Worm (Caenorhabditis elegans): ENCODE data around the gene mip-2.
A peak's percentile ranks its signal among the peaks of the same experiment; 100 is the strongest.

The mip-2 gene

ce11 chrV:13650800-13651199 is 21.0 kb downstream of the mip-2 start:
- TF ChIP-seq hmg-4 (GFP tag; optimal IDR thresholded peaks at IDR 0.05) (no peak), scrt-1 (GFP tag; IDR thresholded peaks at IDR 0.05) (no peak), flt-1 (GFP tag; IDR thresholded peaks at IDR 0.05) (no peak), tbx-37 (GFP tag; conservative IDR thresholded peaks at IDR 0.05) (no peak), hnd-1 (tag; optimal IDR thresholded peaks at IDR 0.05) (no peak), ets-7 (tag; optimal IDR thresholded peaks at IDR 0.05) (no peak), sea-1 (GFP tag; conservative IDR thresholded peaks at IDR 0.05) (no peak), ama-1 (optimal IDR thresholded peaks at IDR 0.05) (no peak), ceh-13 (GFP tag; optimal IDR thresholded peaks at IDR 0.05) (no peak), ceh-36 (tag; optimal IDR thresholded peaks at IDR 0.05) (no peak), hmbx-1 (tag; optimal IDR thresholded peaks at IDR 0.05) (no peak), B0310.2 (tag; optimal IDR thresholded peaks at IDR 0.05) (no peak), tra-4 (tag; optimal IDR thresholded peaks at IDR 0.05) (no peak), tbx-11 (GFP tag; IDR thresholded peaks at IDR 0.05) (no peak), pes-1 (GFP tag; IDR thresholded peaks at IDR 0.05) (no peak), F13C5.2 (tag; optimal IDR thresholded peaks at IDR 0.05) (no peak)

ce11 chrV:13649730-13650349 is 21.9 kb downstream of the mip-2 start, which contains the start of gene H37A05.4:
TSS of gene H37A05.4 (minus strand) at chrV:13649780.
- TF ChIP-seq ets-7 (tag; optimal IDR thresholded peaks at IDR 0.05) = no peak
- TF ChIP-seq sea-1 (GFP tag; conservative IDR thresholded peaks at IDR 0.05) = no peak
- no peak for TF ChIP-seq B0310.2 (tag; optimal IDR thresholded peaks at IDR 0.05)
- peak; percentile 2 for TF ChIP-seq hmg-4 (GFP tag; optimal IDR thresholded peaks at IDR 0.05)

ce11 chrV:13647617-13648016 is 24.1 kb downstream of the mip-2 start:
- TF ChIP-seq pes-1 (GFP tag; IDR thresholded peaks at IDR 0.05) (peak; percentile 44; the same call in 1 of the 2 replicates), ama-1 (optimal IDR thresholded peaks at IDR 0.05) (no peak), tbx-11 (GFP tag; IDR thresholded peaks at IDR 0.05) (no peak), ceh-36 (tag; optimal IDR thresholded peaks at IDR 0.05) (no peak), tbx-37 (GFP tag; conservative IDR thresholded peaks at IDR 0.05) (no peak)

ce11 chrV:13647185-13647584 is 24.6 kb downstream of the mip-2 start:
- TF ChIP-seq ceh-36 (tag; optimal IDR thresholded peaks at IDR 0.05) (no peak), flt-1 (GFP tag; IDR thresholded peaks at IDR 0.05) (no peak), aly-1 (tag; optimal IDR thresholded peaks at IDR 0.05) (peak; percentile 14)

DNA sequence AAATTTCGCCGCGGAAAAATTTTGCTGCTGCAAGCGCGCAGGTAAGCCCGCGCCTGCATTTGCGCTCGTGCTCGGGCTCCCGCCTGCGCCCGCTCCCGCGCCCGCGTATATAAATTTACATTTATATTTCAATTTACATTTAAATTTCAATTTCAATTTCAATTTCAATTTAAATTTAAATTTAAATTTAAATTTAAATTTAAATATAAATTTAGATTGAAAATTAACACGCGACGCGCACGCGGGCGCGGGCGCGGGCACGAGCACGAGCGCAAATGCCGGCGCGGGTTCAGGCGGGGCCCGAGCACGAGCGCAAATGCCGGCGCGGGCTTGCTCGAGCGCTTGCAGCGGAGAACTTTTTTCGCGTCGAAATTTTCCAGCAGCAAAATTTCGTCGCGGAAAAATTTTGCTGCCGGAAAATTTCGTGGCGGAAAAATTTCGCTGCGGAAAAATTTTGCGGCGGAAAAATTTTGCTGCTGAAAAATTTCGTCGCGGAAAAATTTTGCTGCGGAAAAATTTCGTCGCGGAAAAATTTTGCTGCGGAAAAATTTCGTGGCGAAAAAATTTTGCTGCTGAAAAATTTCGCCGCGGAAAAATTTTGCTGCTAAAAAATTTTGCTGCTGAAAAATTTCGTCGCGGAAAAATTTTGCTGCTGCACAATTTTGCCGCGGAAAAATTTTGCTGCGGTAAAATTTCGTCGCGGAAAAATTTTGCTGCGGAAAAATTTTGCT is 25.7 kb downstream of the mip-2 start:
- TF ChIP-seq tbx-11 (GFP tag; IDR thresholded peaks at IDR 0.05) (peak; percentile 42; the same call in 1 of the 2 replicates), sea-1 (GFP tag; conservative IDR thresholded peaks at IDR 0.05) (peak; percentile 78), hnd-1 (tag; optimal IDR thresholded peaks at IDR 0.05) (no peak), hmbx-1 (tag; optimal IDR thresholded peaks at IDR 0.05) (no peak), F13C5.2 (tag; optimal IDR thresholded peaks at IDR 0.05) (no peak), aly-1 (tag; optimal IDR thresholded peaks at IDR 0.05) (no peak), ets-7 (tag; optimal IDR thresholded peaks at IDR 0.05) (no peak), ceh-36 (tag; optimal IDR thresholded peaks at IDR 0.05) (no peak), ceh-13 (GFP tag; optimal IDR thresholded peaks at IDR 0.05) (no peak), tbx-37 (GFP tag; conservative IDR thresholded peaks at IDR 0.05) (no peak), ama-1 (optimal IDR thresholded peaks at IDR 0.05) (no peak), scrt-1 (GFP tag; IDR thresholded peaks at IDR 0.05) (0 out of 2 replicates have a peak, but pooled peaks have one; percentile 62), B0310.2 (tag; optimal IDR thresholded peaks at IDR 0.05) (no peak), hmg-4 (GFP tag; optimal IDR thresholded peaks at IDR 0.05) (no peak), tra-4 (tag; optimal IDR thresholded peaks at IDR 0.05) (no peak), flt-1 (GFP tag; IDR thresholded peaks at IDR 0.05) (peak; percentile 50; the same call in 1 of the 2 replicates), pes-1 (GFP tag; IDR thresholded peaks at IDR 0.05) (peak; percentile 75)

ce11 chrV:13638040-13638439 is 33.7 kb downstream of the mip-2 start:
- TF ChIP-seq ama-1 (optimal IDR thresholded peaks at IDR 0.05) (no peak), aly-1 (tag; optimal IDR thresholded peaks at IDR 0.05) (no peak), hnd-1 (tag; optimal IDR thresholded peaks at IDR 0.05) (no peak), ceh-36 (tag; optimal IDR thresholded peaks at IDR 0.05) (no peak)

- TF ChIP-seq hnd-1 (tag; optimal IDR thresholded peaks at IDR 0.05) (no peak), tbx-37 (GFP tag; conservative IDR thresholded peaks at IDR 0.05) (no peak), ceh-36 (tag; optimal IDR thresholded peaks at IDR 0.05) (no peak)
Observed at ce11 chrV:13636411-13636810, 35.3 kb downstream of the mip-2 start.

- TF ChIP-seq hnd-1 (tag; optimal IDR thresholded peaks at IDR 0.05) (no peak), ceh-13 (GFP tag; optimal IDR thresholded peaks at IDR 0.05) (no peak), hmbx-1 (tag; optimal IDR thresholded peaks at IDR 0.05) (no peak), tbx-37 (GFP tag; conservative IDR thresholded peaks at IDR 0.05) (no peak), hmg-4 (GFP tag; optimal IDR thresholded peaks at IDR 0.05) (no peak)
Observed at ce11 chrV:13634149-13634548, 37.6 kb downstream of the mip-2 start, which contains the start of gene H37A05.2. TSS of gene H37A05.2 (minus strand) at chrV:13634249.

All from whole organism, early embryonic.